Fruit fly (Drosophila melanogaster) whole organism, embryonic: Measurements from ENCODE around the gene Smu1.

ENCODE experiments used
- Bgb ChIP-seq: fragments of 200-800 bp; sonication (Bioruptor generic); IDR thresholded peaks from 2 replicates; pipeline ENCODE4 v1.3.6; 2022; ENCODE audit warnings: missing biosample characterization, missing genetic modification characterization; ENCODE audit not compliant: partially characterized antibody
- CG10462 ChIP-seq: fragments of 200-800 bp; sonication (Bioruptor generic); optimal IDR thresholded peaks from 2 replicates; lab custom pipeline; 2016; ENCODE audit warnings: missing biosample characterization, missing genetic modification characterization
- CG10959 ChIP-seq: fragments of 200-800 bp; sonication (Bioruptor generic); IDR thresholded peaks from 2 replicates; pipeline ENCODE4 v1.3.6; 2022; ENCODE audit warnings: missing biosample characterization, missing genetic modification characterization
- CG13287 ChIP-seq: fragments of 200-800 bp; sonication (Bioruptor generic); IDR thresholded peaks from 2 replicates; pipeline ENCODE4 v1.3.6; 2022; ENCODE audit warnings: missing biosample characterization, missing genetic modification characterization; ENCODE audit not compliant: partially characterized antibody
- CG13424 ChIP-seq: fragments of 200-800 bp; sonication (Bioruptor generic); optimal IDR thresholded peaks from 2 replicates; lab custom pipeline; 2019; ENCODE audit warnings: missing biosample characterization, mild to moderate bottlenecking, missing genetic modification characterization, moderate library complexity
- CG17568 ChIP-seq: fragments of 200-800 bp; sonication (Bioruptor generic); optimal IDR thresholded peaks from 2 replicates; lab custom pipeline; 2018; ENCODE audit warnings: missing biosample characterization, mild to moderate bottlenecking, missing genetic modification characterization, moderate library complexity
- CG18262 ChIP-seq: fragments of 200-800 bp; optimal IDR thresholded peaks from 3 replicates; lab custom pipeline; 2019; ENCODE audit warnings: missing biosample characterization, mild to moderate bottlenecking, missing genetic modification characterization, moderate library complexity
- CG18476 ChIP-seq: fragments of 200-800 bp; sonication (Bioruptor generic); optimal IDR thresholded peaks from 2 replicates; lab custom pipeline; 2016; ENCODE audit warnings: missing biosample characterization, mild to moderate bottlenecking, missing genetic modification characterization
- CG3163 ChIP-seq: fragments of 200-800 bp; sonication (Bioruptor generic); optimal IDR thresholded peaks from 3 replicates; lab custom pipeline; 2016; ENCODE audit warnings: missing biosample characterization, missing genetic modification characterization
- CG32767 ChIP-seq: fragments of 200-800 bp; sonication (Bioruptor generic); IDR thresholded peaks from 2 replicates; pipeline ENCODE4 v1.3.6; 2022; ENCODE audit warnings: missing biosample characterization, missing genetic modification characterization
- CG3847 ChIP-seq: fragments of 200-800 bp; sonication (Bioruptor generic); IDR thresholded peaks from 2 replicates; pipeline ENCODE4 v1.3.6; 2022; ENCODE audit warnings: missing biosample characterization, missing genetic modification characterization
- CG5180 ChIP-seq: fragments of 200-800 bp; sonication (Bioruptor generic); optimal IDR thresholded peaks from 3 replicates; lab custom pipeline; 2017; ENCODE audit warnings: missing biosample characterization, missing genetic modification characterization, mild to moderate bottlenecking, moderate library complexity, missing genetic modification reagents
- CG6813 ChIP-seq: fragments of 200-800 bp; sonication (Bioruptor generic); optimal IDR thresholded peaks from 2 replicates; lab custom pipeline; 2017; ENCODE audit warnings: missing biosample characterization, missing genetic modification characterization, mild to moderate bottlenecking, moderate library complexity, missing genetic modification reagents
- CG7745 ChIP-seq: fragments of 200-800 bp; sonication (Bioruptor generic); optimal IDR thresholded peaks from 2 replicates; lab custom pipeline; 2018; ENCODE audit warnings: missing biosample characterization, mild to moderate bottlenecking, missing genetic modification characterization, moderate library complexity
- CG7963 ChIP-seq: fragments of 200-800 bp; sonication (Bioruptor generic); IDR thresholded peaks from 3 replicates; pipeline ENCODE4 v1.3.6; 2022; ENCODE audit warnings: missing biosample characterization, missing genetic modification characterization; ENCODE audit not compliant: partially characterized antibody
- CTCF ChIP-seq: fragments of 200-800 bp; sonication (Bioruptor generic); optimal IDR thresholded peaks from 2 replicates; lab custom pipeline; 2017; ENCODE audit warnings: missing biosample characterization, mild to moderate bottlenecking, missing genetic modification characterization, moderate library complexity
- Chrac-16 ChIP-seq: fragments of 200-800 bp; sonication (Bioruptor generic); optimal IDR thresholded peaks from 3 replicates; lab custom pipeline; 2016; ENCODE audit warnings: missing biosample characterization, missing genetic modification characterization
- CkIIα-i1 ChIP-seq: fragments of 200-800 bp; sonication (Bioruptor generic); IDR thresholded peaks from 2 replicates; pipeline ENCODE4 v1.3.6; 2022; ENCODE audit warnings: missing biosample characterization, missing genetic modification characterization
- Dp ChIP-seq: fragments of 200-800 bp; sonication (Bioruptor generic); optimal IDR thresholded peaks from 2 replicates; lab custom pipeline; 2018; ENCODE audit warnings: missing biosample characterization, mild to moderate bottlenecking, missing genetic modification characterization, moderate library complexity
- Gsc ChIP-seq: fragments of 200-800 bp; sonication (Bioruptor generic); IDR thresholded peaks from 2 replicates; pipeline ENCODE4 v1.3.6; 2022; ENCODE audit warnings: missing biosample characterization, missing genetic modification characterization
- HLH54F ChIP-seq: fragments of 200-800 bp; sonication (Bioruptor generic); optimal IDR thresholded peaks from 3 replicates; lab custom pipeline; 2016; ENCODE audit warnings: missing biosample characterization, missing genetic modification characterization
- HLHmδ ChIP-seq: fragments of 200-800 bp; sonication (Bioruptor generic); optimal IDR thresholded peaks from 2 replicates; lab custom pipeline; 2018; ENCODE audit warnings: missing biosample characterization, mild to moderate bottlenecking, missing genetic modification characterization, moderate library complexity
- Hr39 ChIP-seq: fragments of >200 bp; optimal IDR thresholded peaks from 2 replicates; lab custom pipeline; 2017
- Mad ChIP-seq: fragments of 200-800 bp; sonication (Bioruptor generic); optimal IDR thresholded peaks from 2 replicates; lab custom pipeline; 2016; ENCODE audit warnings: missing biosample characterization, missing genetic modification characterization
- NC2α ChIP-seq: fragments of 200-800 bp; sonication (Bioruptor generic); optimal IDR thresholded peaks from 2 replicates; lab custom pipeline; 2016; ENCODE audit warnings: missing biosample characterization, missing genetic modification characterization
- Rfx ChIP-seq: fragments of 200-800 bp; sonication (Bioruptor generic); IDR thresholded peaks from 2 replicates; pipeline ENCODE4 v1.3.6; 2022; ENCODE audit warnings: missing biosample characterization, missing genetic modification characterization
- Sry-δ ChIP-seq: fragments of 200-800 bp; sonication (Bioruptor generic); optimal IDR thresholded peaks from 2 replicates; lab custom pipeline; 2016; ENCODE audit warnings: missing biosample characterization, missing genetic modification characterization
- Tbp ChIP-seq: fragments of >200 bp; optimal IDR thresholded peaks from 2 replicates; lab custom pipeline; 2018; ENCODE audit warnings: missing biosample characterization, missing genetic modification characterization
- Trl ChIP-seq, 3 experiments: fragments of >200 bp in 2 of 3; fragments of 200-800 bp in 1 of 3; sonication (Bioruptor generic) in 1 of 3; optimal IDR thresholded peaks; 2 replicates in 1 of 3; 3 replicates in 2 of 3; lab custom pipeline; 2016 to 2017; ENCODE audit warnings: missing biosample characterization in 1 of 3, missing genetic modification characterization in 1 of 3
- ase ChIP-seq: fragments of 200-800 bp; sonication (Bioruptor generic); IDR thresholded peaks from 3 replicates; pipeline ENCODE4 v1.3.6; 2022; ENCODE audit warnings: missing biosample characterization, missing genetic modification characterization
- chinmo ChIP-seq: fragments of 200-800 bp; sonication (Bioruptor generic); IDR thresholded peaks from 4 replicates; pipeline ENCODE4 v1.3.6; 2022; ENCODE audit warnings: missing biosample characterization, missing genetic modification characterization; ENCODE audit not compliant: partially characterized antibody
- dmrt11E ChIP-seq: fragments of 200-800 bp; sonication (Bioruptor generic); optimal IDR thresholded peaks from 3 replicates; lab custom pipeline; 2018; ENCODE audit warnings: missing biosample characterization, mild to moderate bottlenecking, missing genetic modification characterization, moderate library complexity
- esg ChIP-seq: fragments of 200-800 bp; sonication (Bioruptor generic); conservative IDR thresholded peaks from 2 replicates; pipeline ENCODE4 v1.3.6; 2022; ENCODE audit warnings: missing biosample characterization, missing genetic modification characterization
- gcm ChIP-seq: fragments of 200-800 bp; sonication (Bioruptor generic); optimal IDR thresholded peaks from 2 replicates; lab custom pipeline; 2019; ENCODE audit warnings: missing biosample characterization, mild to moderate bottlenecking, missing genetic modification characterization, moderate library complexity
- grau ChIP-seq: fragments of 200-800 bp; optimal IDR thresholded peaks from 3 replicates; lab custom pipeline; 2019; ENCODE audit warnings: missing biosample characterization, mild to moderate bottlenecking, missing genetic modification characterization, moderate library complexity
- inv ChIP-seq: fragments of 200-800 bp; sonication (Bioruptor generic); IDR thresholded peaks from 2 replicates; pipeline ENCODE4 v1.3.6; 2022; ENCODE audit warnings: missing biosample characterization, missing genetic modification characterization; ENCODE audit not compliant: partially characterized antibody
- lbe ChIP-seq: fragments of 200-800 bp; sonication (Bioruptor generic); optimal IDR thresholded peaks from 2 replicates; lab custom pipeline; 2016; ENCODE audit warnings: missing biosample characterization, mild to moderate bottlenecking, missing genetic modification characterization
- lmd ChIP-seq: fragments of 200-800 bp; sonication (Bioruptor generic); IDR thresholded peaks from 2 replicates; pipeline ENCODE4 v1.3.6; 2022; ENCODE audit warnings: missing biosample characterization, missing genetic modification characterization
- nerfin-1 ChIP-seq: fragments of 200-800 bp; sonication (Bioruptor generic); optimal IDR thresholded peaks from 3 replicates; lab custom pipeline; 2019; ENCODE audit warnings: missing biosample characterization, mild to moderate bottlenecking, missing genetic modification characterization, moderate library complexity
- otp ChIP-seq: fragments of 200-800 bp; sonication (Bioruptor generic); IDR thresholded peaks from 3 replicates; pipeline ENCODE4, ENCODE4 v1.3.6; 2022; ENCODE audit warnings: missing biosample characterization, missing genetic modification characterization
- pfk ChIP-seq: fragments of 200-800 bp; sonication (Bioruptor generic); optimal IDR thresholded peaks from 2 replicates; lab custom pipeline; 2018; ENCODE audit warnings: missing biosample characterization, mild to moderate bottlenecking, missing genetic modification characterization, moderate library complexity
- pho ChIP-seq: fragments of 200-800 bp; sonication (Bioruptor generic); optimal IDR thresholded peaks from 2 replicates; lab custom pipeline; 2016; ENCODE audit warnings: missing biosample characterization, missing genetic modification characterization
- pzg ChIP-seq: fragments of 200-800 bp; sonication (Bioruptor generic); optimal IDR thresholded peaks from 3 replicates; lab custom pipeline; 2018; ENCODE audit warnings: missing biosample characterization, mild to moderate bottlenecking, missing genetic modification characterization, moderate library complexity
- ro ChIP-seq: fragments of 200-800 bp; sonication (Bioruptor generic); IDR thresholded peaks from 2 replicates; pipeline ENCODE4 v1.3.6; 2022; ENCODE audit warnings: missing biosample characterization, missing genetic modification characterization
- run ChIP-seq: fragments of 200-800 bp; sonication (Bioruptor generic); optimal IDR thresholded peaks from 3 replicates; lab custom pipeline; 2018; ENCODE audit warnings: missing biosample characterization, mild to moderate bottlenecking, missing genetic modification characterization
- sens ChIP-seq: fragments of 200-800 bp; sonication (Bioruptor generic); peaks from one replicate; lab custom pipeline; 2016; ENCODE audit warnings: missing biosample characterization, missing genetic modification characterization
- sqz ChIP-seq: fragments of 200-800 bp; sonication (Bioruptor generic); optimal IDR thresholded peaks from 3 replicates; lab custom pipeline; 2018; ENCODE audit warnings: missing biosample characterization, mild to moderate bottlenecking, missing genetic modification characterization
- vnd ChIP-seq: fragments of 200-800 bp; sonication (Bioruptor generic); IDR thresholded peaks from 3 replicates; pipeline ENCODE4 v1.3.6; 2022; ENCODE audit warnings: missing biosample characterization, missing genetic modification characterization; ENCODE audit not compliant: partially characterized antibody
- zf30C ChIP-seq: fragments of 200-800 bp; sonication (Bioruptor generic); optimal IDR thresholded peaks from 3 replicates; lab custom pipeline; 2018; ENCODE audit warnings: missing biosample characterization, mild to moderate bottlenecking, missing genetic modification characterization

The Smu1 gene

dm6 chr3R:18997388-18998287, 16.5 kb upstream of the Smu1 start (continued):
- TF ChIP-seq Trl (optimal IDR thresholded peaks at IDR 0.05; lab: Kevin White, UChicago) (no peak), Trl (GFP tag; optimal IDR thresholded peaks at IDR 0.05; lab: Kevin White, UChicago) (peak; percentile 25), pfk (peak; percentile 27), CG32767 (GFP tag; lab: Robert Waterston, UW) (peak; percentile 75), CG7963 (GFP tag; lab: Robert Waterston, UW) (no peak), CG5180 (GFP tag; lab: Kevin White, UChicago) (peak; percentile 68), Gsc (GFP tag; lab: Robert Waterston, UW) (no peak), CG13287 (GFP tag; lab: Robert Waterston, UW) (no peak), CG3163 (GFP tag; lab: Kevin White, UChicago) (peak; percentile 53), CG17568 (GFP tag; lab: Kevin White, UChicago) (peak; percentile 95), esg (GFP tag; lab: Robert Waterston, UW) (no peak), Sry-δ (no peak), dmrt11E (tag; lab: Kevin White, UChicago) (peak; percentile 90), chinmo (peak; percentile 56; the same call in 1 of the 4 replicates), Bgb (GFP tag; lab: Robert Waterston, UW) (no peak), sens (peak; percentile 92), Dp (no peak), CG10462 (GFP tag; lab: Kevin White, UChicago) (peak; percentile 83), ase (GFP tag; lab: Robert Waterston, UW) (no peak), zf30C (GFP tag; lab: Kevin White, UChicago) (no peak), lbe (no peak), ro (GFP tag; lab: Robert Waterston, UW) (no peak), CG13424 (tag; lab: Kevin White, UChicago) (peak; percentile 77), HLH54F (no peak), pzg (GFP tag; lab: Kevin White, UChicago) (no peak), sqz (GFP tag; lab: Kevin White, UChicago) (peak; percentile 90), CG7745 (peak; percentile 93), Rfx (no peak), CTCF (GFP tag; lab: Kevin White, UChicago) (peak; percentile 45), CG6813 (GFP tag; lab: Kevin White, UChicago) (peak; percentile 79), CG18262 (tag; lab: Kevin White, UChicago) (peak; percentile 53), CG10959 (GFP tag; lab: Robert Waterston, UW) (no peak), inv (GFP tag; lab: Robert Waterston, UW) (no peak), grau (tag; lab: Kevin White, UChicago) (peak; percentile 39), lmd (GFP tag; lab: Robert Waterston, UW) (no peak), NC2α (peak; percentile 85), pho (GFP tag; lab: Kevin White, UChicago) (no peak), CG3847 (GFP tag; lab: Robert Waterston, UW) (peak; percentile 33; the same call in 1 of the 2 replicates), gcm (peak; percentile 92), HLHmδ (peak; percentile 67), otp (GFP tag; lab: Robert Waterston, UW) (peak; percentile 96), Mad (peak; percentile 51), Tbp (GFP tag; lab: Kevin White, UChicago) (no peak), vnd (GFP tag; lab: Robert Waterston, UW) (no peak), run (tag; lab: Kevin White, UChicago) (peak; percentile 64), nerfin-1 (peak; percentile 76), Hr39 (no peak), CkIIα-i1 (GFP tag; lab: Robert Waterston, UW) (no peak), CG18476 (no peak), Chrac-16 (GFP tag; lab: Kevin White, UChicago) (no peak)
